Fruit fly (Drosophila melanogaster) whole organism, embryonic: ENCODE results near the gene CG13700.

ENCODE experiments used
- Adf1 ChIP-seq: fragments of 200-800 bp; sonication (Bioruptor generic); IDR thresholded peaks from 2 replicates; pipeline ENCODE4 v1.3.6; 2022; ENCODE audit warnings: missing biosample characterization, missing genetic modification characterization
- Aef1 ChIP-seq: fragments of 200-800 bp; sonication (Bioruptor generic); IDR thresholded peaks from 3 replicates; pipeline ENCODE4 v1.3.6; 2022; ENCODE audit warnings: missing biosample characterization, missing genetic modification characterization
- B-H2 ChIP-seq: fragments of 200-800 bp; sonication (Bioruptor generic); optimal IDR thresholded peaks from 2 replicates; lab custom pipeline; 2018; ENCODE audit warnings: missing biosample characterization, mild to moderate bottlenecking, missing genetic modification characterization
- CG10654 ChIP-seq: fragments of 200-800 bp; sonication (Bioruptor generic); optimal IDR thresholded peaks from 2 replicates; lab custom pipeline; 2016; ENCODE audit warnings: missing biosample characterization, missing genetic modification characterization
- CG11247 ChIP-seq: fragments of 200-800 bp; sonication (Bioruptor generic); IDR thresholded peaks from 2 replicates; pipeline ENCODE4 v1.3.6; 2022; ENCODE audit warnings: missing biosample characterization, missing genetic modification characterization
- CG11560 ChIP-seq: fragments of 200-800 bp; sonication (Bioruptor generic); IDR thresholded peaks from 3 replicates; pipeline ENCODE4 v1.3.6; 2022; ENCODE audit warnings: missing biosample characterization, missing genetic modification characterization
- CG11696 ChIP-seq: fragments of 200-800 bp; sonication (Bioruptor generic); IDR thresholded peaks from 2 replicates; pipeline ENCODE4 v1.3.6; 2022; ENCODE audit warnings: missing biosample characterization, missing genetic modification characterization
- CG12104 ChIP-seq: fragments of 200-800 bp; sonication (Bioruptor generic); optimal IDR thresholded peaks from 3 replicates; lab custom pipeline; 2016; ENCODE audit warnings: missing biosample characterization, missing genetic modification characterization
- CG14050 ChIP-seq: fragments of 200-800 bp; sonication (Bioruptor generic); IDR thresholded peaks from 3 replicates; pipeline ENCODE4 v1.3.6; 2022; ENCODE audit warnings: missing biosample characterization, missing genetic modification characterization
- CG14710 ChIP-seq: fragments of 200-800 bp; sonication (Bioruptor generic); optimal IDR thresholded peaks from 3 replicates; lab custom pipeline; 2019; ENCODE audit warnings: missing biosample characterization, mild to moderate bottlenecking, missing genetic modification characterization, moderate library complexity
- CG14965 ChIP-seq: fragments of 200-800 bp; sonication (Bioruptor generic); optimal IDR thresholded peaks from 2 replicates; lab custom pipeline; 2016; ENCODE audit warnings: missing biosample characterization, missing genetic modification characterization, borderline replicate concordance
- CG17385 ChIP-seq: fragments of 200-800 bp; sonication (Bioruptor generic); optimal IDR thresholded peaks from 3 replicates; lab custom pipeline; 2018; ENCODE audit warnings: missing biosample characterization, mild to moderate bottlenecking, missing genetic modification characterization
- CG17612 ChIP-seq: fragments of 200-800 bp; sonication (Bioruptor generic); IDR thresholded peaks from 2 replicates; pipeline ENCODE4 v1.3.6; 2022; ENCODE audit warnings: missing biosample characterization, missing genetic modification characterization
- CG1792 ChIP-seq: fragments of 200-800 bp; sonication (Bioruptor generic); optimal IDR thresholded peaks from 2 replicates; lab custom pipeline; 2016; ENCODE audit warnings: missing biosample characterization, missing genetic modification characterization
- CG18262 ChIP-seq: fragments of 200-800 bp; optimal IDR thresholded peaks from 3 replicates; lab custom pipeline; 2019; ENCODE audit warnings: missing biosample characterization, mild to moderate bottlenecking, missing genetic modification characterization, moderate library complexity
- CG2678 ChIP-seq: fragments of 200-800 bp; sonication (Bioruptor generic); optimal IDR thresholded peaks from 3 replicates; lab custom pipeline; 2019; ENCODE audit warnings: missing biosample characterization, mild to moderate bottlenecking, missing genetic modification characterization, moderate library complexity
- CG2712 ChIP-seq: fragments of 200-800 bp; optimal IDR thresholded peaks from 3 replicates; lab custom pipeline; 2019; ENCODE audit warnings: missing biosample characterization, mild to moderate bottlenecking, missing genetic modification characterization, moderate library complexity
- CG30431 ChIP-seq: fragments of 200-800 bp; sonication (Bioruptor generic); optimal IDR thresholded peaks from 2 replicates; lab custom pipeline; 2017; ENCODE audit warnings: missing biosample characterization, missing genetic modification characterization
- CG32767 ChIP-seq: fragments of 200-800 bp; sonication (Bioruptor generic); IDR thresholded peaks from 2 replicates; pipeline ENCODE4 v1.3.6; 2022; ENCODE audit warnings: missing biosample characterization, missing genetic modification characterization
- CG3281 ChIP-seq: fragments of 200-800 bp; sonication (Bioruptor generic); optimal IDR thresholded peaks from 3 replicates; lab custom pipeline; 2017; ENCODE audit warnings: missing biosample characterization, mild to moderate bottlenecking, missing genetic modification characterization
- CG33213 ChIP-seq: fragments of 200-800 bp; sonication (Bioruptor generic); optimal IDR thresholded peaks from 3 replicates; lab custom pipeline; 2016; ENCODE audit warnings: missing biosample characterization, missing genetic modification characterization
- CG4820 ChIP-seq: fragments of 200-800 bp; sonication (Bioruptor generic); optimal IDR thresholded peaks from 3 replicates; lab custom pipeline; 2016; ENCODE audit warnings: missing biosample characterization, missing genetic modification characterization
- CG5180 ChIP-seq: fragments of 200-800 bp; sonication (Bioruptor generic); optimal IDR thresholded peaks from 3 replicates; lab custom pipeline; 2017; ENCODE audit warnings: missing biosample characterization, missing genetic modification characterization, mild to moderate bottlenecking, moderate library complexity, missing genetic modification reagents
- CG5245 ChIP-seq: fragments of 200-800 bp; sonication (Bioruptor generic); optimal IDR thresholded peaks from 3 replicates; lab custom pipeline; 2016; ENCODE audit warnings: missing biosample characterization, missing genetic modification characterization
- CG8281 ChIP-seq: fragments of 200-800 bp; sonication (Bioruptor generic); optimal IDR thresholded peaks from 2 replicates; lab custom pipeline; 2018; ENCODE audit warnings: missing biosample characterization, mild to moderate bottlenecking, missing genetic modification characterization, moderate library complexity
- Chrac-16 ChIP-seq: fragments of 200-800 bp; sonication (Bioruptor generic); optimal IDR thresholded peaks from 3 replicates; lab custom pipeline; 2016; ENCODE audit warnings: missing biosample characterization, missing genetic modification characterization
- E2f2 ChIP-seq: fragments of 200-800 bp; sonication (Bioruptor generic); IDR thresholded peaks from 2 replicates; pipeline ENCODE4 v1.3.6; 2022; ENCODE audit warnings: missing biosample characterization, missing genetic modification characterization
- HLH4C ChIP-seq: fragments of 200-800 bp; sonication (Bioruptor generic); IDR thresholded peaks from 3 replicates; pipeline ENCODE4 v1.3.6; 2022; ENCODE audit warnings: missing biosample characterization, missing genetic modification characterization; ENCODE audit not compliant: partially characterized antibody
- MBD-R2 ChIP-seq: fragments of 200-800 bp; sonication (Bioruptor generic); IDR thresholded peaks from 2 replicates; pipeline ENCODE4 v1.3.6; 2022; ENCODE audit warnings: missing biosample characterization, missing genetic modification characterization
- Meics ChIP-seq: fragments of 200-800 bp; sonication (Bioruptor generic); optimal IDR thresholded peaks from 2 replicates; lab custom pipeline; 2017; ENCODE audit warnings: missing biosample characterization, mild to moderate bottlenecking, missing genetic modification characterization
- Mes4 ChIP-seq: fragments of 200-800 bp; sonication (Bioruptor generic); optimal IDR thresholded peaks from 2 replicates; lab custom pipeline; 2016; ENCODE audit warnings: missing biosample characterization, missing genetic modification characterization
- Mrtf ChIP-seq: fragments of 200-800 bp; sonication (Bioruptor generic); IDR thresholded peaks from 3 replicates; pipeline ENCODE4 v1.3.6; 2022; ENCODE audit warnings: missing biosample characterization, missing genetic modification characterization
- Nf-YB ChIP-seq: fragments of 200-800 bp; sonication (Bioruptor generic); optimal IDR thresholded peaks from 3 replicates; lab custom pipeline; 2019; ENCODE audit warnings: missing biosample characterization, mild to moderate bottlenecking, missing genetic modification characterization, moderate library complexity
- Ssrp ChIP-seq: fragments of 200-800 bp; sonication (Bioruptor generic); optimal IDR thresholded peaks from 2 replicates; lab custom pipeline; 2018; ENCODE audit warnings: missing biosample characterization, mild to moderate bottlenecking, missing genetic modification characterization, moderate library complexity
- Trl ChIP-seq, 3 experiments: fragments of >200 bp in 2 of 3; fragments of 200-800 bp in 1 of 3; sonication (Bioruptor generic) in 1 of 3; optimal IDR thresholded peaks; 2 replicates in 1 of 3; 3 replicates in 2 of 3; lab custom pipeline; 2016 to 2017; ENCODE audit warnings: missing biosample characterization in 1 of 3, missing genetic modification characterization in 1 of 3
- Vsx1 ChIP-seq: fragments of 200-800 bp; sonication (Bioruptor generic); optimal IDR thresholded peaks from 2 replicates; lab custom pipeline; 2017; ENCODE audit warnings: missing biosample characterization, mild to moderate bottlenecking, missing genetic modification characterization, missing genetic modification reagents
- ato ChIP-seq: fragments of 200-800 bp; sonication (Bioruptor generic); IDR thresholded peaks from 2 replicates; pipeline ENCODE4 v1.3.6; 2022; ENCODE audit warnings: missing biosample characterization, missing genetic modification characterization; ENCODE audit not compliant: partially characterized antibody
- az2 ChIP-seq: fragments of 200-800 bp; sonication (Bioruptor generic); optimal IDR thresholded peaks from 3 replicates; lab custom pipeline; 2016; ENCODE audit warnings: missing biosample characterization, missing genetic modification characterization
- cato ChIP-seq: fragments of 200-800 bp; sonication (Bioruptor generic); optimal IDR thresholded peaks from 2 replicates; lab custom pipeline; 2016; ENCODE audit warnings: missing biosample characterization, missing genetic modification characterization, borderline replicate concordance
- emc ChIP-seq: fragments of 200-800 bp; sonication (Bioruptor generic); optimal IDR thresholded peaks from 2 replicates; lab custom pipeline; 2016; ENCODE audit warnings: missing biosample characterization, missing genetic modification characterization
- fd3F ChIP-seq: fragments of 200-800 bp; sonication (Bioruptor generic); optimal IDR thresholded peaks from 2 replicates; lab custom pipeline; 2018; ENCODE audit warnings: missing biosample characterization, mild to moderate bottlenecking, missing genetic modification characterization, moderate library complexity
- gt ChIP-seq: fragments of 200-800 bp; sonication (Bioruptor generic); IDR thresholded peaks from 2 replicates; pipeline ENCODE4 v1.3.6; 2022; ENCODE audit warnings: missing biosample characterization, missing genetic modification characterization
- pfk ChIP-seq: fragments of 200-800 bp; sonication (Bioruptor generic); optimal IDR thresholded peaks from 2 replicates; lab custom pipeline; 2018; ENCODE audit warnings: missing biosample characterization, mild to moderate bottlenecking, missing genetic modification characterization, moderate library complexity
- rib ChIP-seq: fragments of 200-800 bp; sonication (Bioruptor generic); IDR thresholded peaks from 2 replicates; pipeline ENCODE4 v1.3.6; 2022; ENCODE audit warnings: missing biosample characterization, missing genetic modification characterization
- run ChIP-seq: fragments of 200-800 bp; sonication (Bioruptor generic); optimal IDR thresholded peaks from 3 replicates; lab custom pipeline; 2018; ENCODE audit warnings: missing biosample characterization, mild to moderate bottlenecking, missing genetic modification characterization
- sc ChIP-seq, 3 experiments: fragments of >200 bp in 2 of 3; fragments of 200-800 bp in 1 of 3; sonication (Bioruptor generic) in 1 of 3; optimal IDR thresholded peaks; 2 replicates in 2 of 3; 3 replicates in 1 of 3; lab custom pipeline; 2017; ENCODE audit warnings: mild to moderate bottlenecking in 1 of 3, missing biosample characterization in 1 of 3, missing genetic modification characterization in 1 of 3, missing genetic modification reagents in 1 of 3
- sim ChIP-seq: fragments of 200-800 bp; sonication (Bioruptor generic); IDR thresholded peaks from 2 replicates; pipeline ENCODE4 v1.3.6; 2022; ENCODE audit warnings: missing biosample characterization, missing genetic modification characterization
- slou ChIP-seq: fragments of 200-800 bp; sonication (Bioruptor generic); optimal IDR thresholded peaks from 3 replicates; lab custom pipeline; 2016; ENCODE audit warnings: missing biosample characterization, missing genetic modification characterization
- tgo ChIP-seq: fragments of 200-800 bp; sonication (Bioruptor generic); IDR thresholded peaks from 3 replicates; pipeline ENCODE4 v1.3.6; 2022; ENCODE audit warnings: missing biosample characterization, missing genetic modification characterization
- usp ChIP-seq: fragments of >200 bp; optimal IDR thresholded peaks from 2 replicates; lab custom pipeline; 2017; ENCODE audit warnings: missing biosample characterization, missing genetic modification characterization
- vfl ChIP-seq: fragments of 200-800 bp; sonication (Bioruptor generic); optimal IDR thresholded peaks from 2 replicates; lab custom pipeline; 2016; ENCODE audit warnings: missing biosample characterization, missing genetic modification characterization

The CG13700 gene

DNA sequence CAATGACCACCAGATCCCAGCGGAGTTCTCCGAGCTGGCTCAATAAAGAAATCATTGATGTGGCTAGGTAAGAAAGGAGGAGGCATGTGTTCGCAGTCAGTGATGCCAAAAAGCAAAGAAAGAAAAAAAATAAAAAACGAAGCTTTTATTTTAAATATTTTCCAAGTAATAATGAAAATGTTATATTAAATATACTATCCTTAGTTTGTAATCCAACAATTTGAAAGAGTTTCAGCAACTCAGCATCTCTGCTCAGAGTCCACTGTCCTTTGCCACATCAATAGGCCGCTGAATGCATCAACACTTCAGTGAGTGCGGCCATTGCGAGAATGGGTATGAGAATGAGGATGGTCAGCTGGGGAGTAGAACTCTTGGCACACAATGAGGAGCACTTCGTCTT lies 26.9 kb downstream of the CG13700 start (continued):
- TF ChIP-seq CG17385 (peak; percentile 10), CG14710 (tag; lab: Kevin White, UChicago) (peak; percentile 47), CG5245 (GFP tag; lab: Kevin White, UChicago) (no peak), Mrtf (GFP tag; lab: Robert Waterston, UW) (no peak), emc (no peak), CG2678 (peak; percentile 38), rib (GFP tag; lab: Robert Waterston, UW) (no peak), usp (no peak), CG10654 (GFP tag; lab: Kevin White, UChicago) (no peak), ato (GFP tag; lab: Robert Waterston, UW) (no peak), Mes4 (GFP tag; lab: Kevin White, UChicago) (no peak), CG11560 (tag; lab: Robert Waterston, UW) (no peak), CG32767 (no peak), MBD-R2 (GFP tag; lab: Robert Waterston, UW) (no peak), CG1792 (no peak), CG14965 (GFP tag; lab: Kevin White, UChicago) (no peak), Adf1 (GFP tag; lab: Robert Waterston, UW) (no peak), Aef1 (GFP tag; lab: Robert Waterston, UW) (no peak), az2 (peak; percentile 6), CG8281 (tag; lab: Kevin White, UChicago) (no peak), cato (no peak), CG11247 (GFP tag; lab: Robert Waterston, UW) (no peak), Meics (GFP tag; lab: Kevin White, UChicago) (no peak), sim (GFP tag; lab: Robert Waterston, UW) (no peak), CG2712 (peak; percentile 67), run (no peak), CG3281 (no peak), Trl (optimal IDR thresholded peaks at IDR 0.05; lab: Kevin White, UChicago) (no peak), Trl (GFP tag; optimal IDR thresholded peaks at IDR 0.05; lab: Kevin White, UChicago) (no peak), Vsx1 (GFP tag; lab: Kevin White, UChicago) (no peak), Ssrp (tag; lab: Kevin White, UChicago) (no peak), gt (GFP tag; lab: Robert Waterston, UW) (no peak), CG30431 (GFP tag; lab: Kevin White, UChicago) (peak; percentile 5), B-H2 (GFP tag; lab: Kevin White, UChicago) (no peak), Chrac-16 (GFP tag; lab: Kevin White, UChicago) (no peak), CG12104 (GFP tag; lab: Kevin White, UChicago) (no peak), pfk (no peak), vfl (GFP tag; lab: Kevin White, UChicago) (no peak), tgo (GFP tag; lab: Robert Waterston, UW) (no peak), HLH4C (no peak), CG33213 (GFP tag; lab: Kevin White, UChicago) (no peak), E2f2 (GFP tag; lab: Robert Waterston, UW) (no peak), CG11696 (GFP tag; lab: Robert Waterston, UW) (no peak), CG4820 (no peak), CG18262 (tag; lab: Kevin White, UChicago) (peak; percentile 62), fd3F (GFP tag; lab: Kevin White, UChicago) (no peak), CG14050 (GFP tag; lab: Robert Waterston, UW) (peak; percentile 13; the same call in 1 of the 3 replicates), sc (optimal IDR thresholded peaks at IDR 0.05; lab: Kevin White, UChicago) (no peak), sc (GFP tag; optimal IDR thresholded peaks at IDR 0.05; lab: Kevin White, UChicago) (peak; percentile 25), CG5180 (GFP tag; lab: Kevin White, UChicago) (no peak), Nf-YB (peak; percentile 14), slou (no peak), CG17612 (GFP tag; lab: Robert Waterston, UW) (no peak)
